Worm (Caenorhabditis elegans) whole organism, L4 larva: ENCODE measurements around the gene F54H12.4.

Experiments
- F26F4.8 ChIP-seq: fragments of 200-800 bp; sonication (Bioruptor generic); conservative IDR thresholded peaks from 2 replicates; pipeline ENCODE4 v1.3.6; 2022; ENCODE audit warnings: missing genetic modification characterization, missing compliant biosample characterization
- F49E8.2 ChIP-seq: sonication (generic microtip); optimal IDR thresholded peaks from 2 replicates; lab custom pipeline; 2016; ENCODE audit warnings: missing compliant biosample characterization, mild to moderate bottlenecking, missing genetic modification characterization, borderline replicate concordance
- R02D3.7 ChIP-seq: fragments of 150-350 bp; sonication (generic microtip); optimal IDR thresholded peaks from 3 replicates; lab custom pipeline; 2014; ENCODE audit warnings: missing biosample characterization, missing genetic modification characterization
- T20F7.1 ChIP-seq: fragments of 200-800 bp; sonication (Bioruptor generic); optimal IDR thresholded peaks from 2 replicates; lab custom pipeline; 2018; ENCODE audit warnings: mild to moderate bottlenecking, missing genetic modification characterization, missing compliant biosample characterization
- T26A8.4 ChIP-seq: fragments of 200-800 bp; sonication (Bioruptor generic); IDR thresholded peaks from 2 replicates; pipeline ENCODE4 v1.3.6; 2022; ENCODE audit warnings: missing genetic modification characterization, missing compliant biosample characterization
- Y105C5A.15 ChIP-seq: fragments of 200-800 bp; sonication (Bioruptor generic); IDR thresholded peaks from 2 replicates; pipeline ENCODE4 v1.3.6; 2022; ENCODE audit warnings: missing genetic modification characterization, missing compliant biosample characterization
- Y75B8A.6 ChIP-seq: fragments of 200-800 bp; sonication (Bioruptor generic); IDR thresholded peaks from 2 replicates; pipeline ENCODE4 v1.3.6; 2022; ENCODE audit warnings: missing genetic modification reagents, missing genetic modification characterization, missing compliant biosample characterization
- ZK337.2 ChIP-seq: fragments of 200-800 bp; sonication (Bioruptor generic); IDR thresholded peaks from 2 replicates; pipeline ENCODE4 v1.3.6; 2022; ENCODE audit warnings: missing genetic modification reagents, missing genetic modification characterization, missing compliant biosample characterization
- aha-1 ChIP-seq: fragments of 150-350 bp; peaks from one replicate; lab custom pipeline; 2014; ENCODE audit warnings: missing biosample characterization, missing genetic modification characterization
- ama-1 ChIP-seq: fragments of 150-350 bp; optimal IDR thresholded peaks from 2 replicates; lab custom pipeline; 2014; ENCODE audit warnings: inconsistent platforms, mixed read lengths
- daf-19 ChIP-seq: fragments of 200-800 bp; sonication (Bioruptor generic); conservative IDR thresholded peaks from 2 replicates; pipeline ENCODE4 v1.3.6; 2022; ENCODE audit warnings: missing genetic modification characterization, missing compliant biosample characterization
- dmd-8 ChIP-seq: fragments of 200-800 bp; sonication (Bioruptor generic); IDR thresholded peaks from 2 replicates; pipeline ENCODE4 v1.3.6; 2022; ENCODE audit warnings: missing genetic modification characterization, missing compliant biosample characterization
- dpl-1 ChIP-seq: fragments of 150-350 bp; optimal IDR thresholded peaks from 2 replicates; lab custom pipeline; 2014; ENCODE audit warnings: missing biosample characterization, missing genetic modification reagents, missing genetic modification characterization
- dve-1 ChIP-seq: sonication (generic microtip); optimal IDR thresholded peaks from 2 replicates; lab custom pipeline; 2017; ENCODE audit warnings: antibody characterized with exemption, mild to moderate bottlenecking, missing genetic modification characterization, missing compliant biosample characterization; ENCODE audit not compliant: insufficient read depth
- fkh-10 ChIP-seq: fragments of 150-350 bp; optimal IDR thresholded peaks from 2 replicates; lab custom pipeline; 2014; ENCODE audit warnings: missing biosample characterization, missing genetic modification reagents, missing genetic modification characterization
- gei-8 ChIP-seq: fragments of 200-800 bp; sonication (Bioruptor generic); optimal IDR thresholded peaks from 2 replicates; lab custom pipeline; 2018; ENCODE audit warnings: mild to moderate bottlenecking, missing genetic modification characterization, missing compliant biosample characterization
- hmg-1.1 ChIP-seq: fragments of 200-800 bp; sonication (Bioruptor generic); IDR thresholded peaks from 2 replicates; pipeline ENCODE4 v1.3.6; 2022; ENCODE audit warnings: missing genetic modification reagents, missing genetic modification characterization, missing compliant biosample characterization
- jun-1 ChIP-seq: fragments of 150-350 bp; optimal IDR thresholded peaks from 2 replicates; lab custom pipeline; 2014; ENCODE audit warnings: missing biosample characterization, missing genetic modification reagents, missing genetic modification characterization
- lin-38 ChIP-seq: fragments of 200-800 bp; sonication (Bioruptor generic); IDR thresholded peaks from 2 replicates; pipeline ENCODE4 v1.3.6; 2022; ENCODE audit warnings: missing genetic modification reagents, missing genetic modification characterization, missing compliant biosample characterization
- lin-39 ChIP-seq: fragments of 150-350 bp; optimal IDR thresholded peaks from 2 replicates; lab custom pipeline; 2014; ENCODE audit warnings: missing biosample characterization, missing genetic modification reagents, missing genetic modification characterization
- lsy-2 ChIP-seq, 2 experiments: fragments of 150-350 bp in 1 of 2; sonication (generic microtip) in 1 of 2; optimal IDR thresholded peaks; 2 replicates each; lab custom pipeline; 2014 to 2017; ENCODE audit warnings: missing biosample characterization in 2 of 2, missing genetic modification characterization in 2 of 2
- madf-9 ChIP-seq: fragments of 200-800 bp; sonication (Bioruptor generic); conservative IDR thresholded peaks from 2 replicates; pipeline ENCODE4 v1.3.6; 2022; ENCODE audit warnings: missing genetic modification reagents, missing genetic modification characterization, missing compliant biosample characterization
- mes-2 ChIP-seq: sonication (generic microtip); optimal IDR thresholded peaks from 2 replicates; lab custom pipeline; 2016; ENCODE audit warnings: missing genotype, mild to moderate bottlenecking, missing genetic modification characterization, missing compliant biosample characterization; ENCODE audit not compliant: poor library complexity, severe bottlenecking
- mxl-3 ChIP-seq: fragments of 200-800 bp; sonication (Bioruptor generic); optimal IDR thresholded peaks from 2 replicates; lab custom pipeline; 2018; ENCODE audit warnings: mild to moderate bottlenecking, missing genetic modification characterization, missing compliant biosample characterization
- pha-4 ChIP-seq, 2 experiments: fragments of 150-350 bp in 1 of 2; fragments of 200-800 bp in 1 of 2; sonication (Bioruptor generic) in 1 of 2; IDR thresholded peaks in 1 of 2; optimal IDR thresholded peaks in 1 of 2; 2 replicates each; pipeline versions ENCODE4 v1.3.6 to Lab custom; 2014 to 2022; ENCODE audit warnings: missing genetic modification characterization in 2 of 2, missing genetic modification reagents in 2 of 2, missing biosample characterization in 1 of 2, missing compliant biosample characterization in 1 of 2
- pqm-1 ChIP-seq: sonication (generic microtip); optimal IDR thresholded peaks from 2 replicates; lab custom pipeline; 2017; ENCODE audit warnings: missing biosample characterization, missing genetic modification characterization
- saeg-2 ChIP-seq: fragments of 200-800 bp; sonication (Bioruptor generic); IDR thresholded peaks from 2 replicates; pipeline ENCODE4 v1.3.6; 2022; ENCODE audit warnings: missing genetic modification reagents, missing genetic modification characterization, missing compliant biosample characterization
- unc-39 ChIP-seq: sonication (generic microtip); optimal IDR thresholded peaks from 2 replicates; lab custom pipeline; 2017; ENCODE audit warnings: missing biosample characterization, missing genetic modification characterization
- unc-62 ChIP-seq, 3 experiments: fragments of 150-350 bp in 1 of 3; sonication (generic microtip); optimal IDR thresholded peaks in 2 of 3; peaks in 1 of 3; 1 replicate in 1 of 3; 2 replicates in 2 of 3; lab custom pipeline; 2014 to 2017; ENCODE audit warnings: missing biosample characterization in 3 of 3, missing genetic modification characterization in 3 of 3, missing genetic modification reagents in 3 of 3, missing genotype in 1 of 3
- zfp-2 ChIP-seq: sonication (generic microtip); optimal IDR thresholded peaks from 2 replicates; lab custom pipeline; 2016; ENCODE audit warnings: mild to moderate bottlenecking, missing genetic modification characterization, missing compliant biosample characterization

F54H12.4 gene

DNA sequence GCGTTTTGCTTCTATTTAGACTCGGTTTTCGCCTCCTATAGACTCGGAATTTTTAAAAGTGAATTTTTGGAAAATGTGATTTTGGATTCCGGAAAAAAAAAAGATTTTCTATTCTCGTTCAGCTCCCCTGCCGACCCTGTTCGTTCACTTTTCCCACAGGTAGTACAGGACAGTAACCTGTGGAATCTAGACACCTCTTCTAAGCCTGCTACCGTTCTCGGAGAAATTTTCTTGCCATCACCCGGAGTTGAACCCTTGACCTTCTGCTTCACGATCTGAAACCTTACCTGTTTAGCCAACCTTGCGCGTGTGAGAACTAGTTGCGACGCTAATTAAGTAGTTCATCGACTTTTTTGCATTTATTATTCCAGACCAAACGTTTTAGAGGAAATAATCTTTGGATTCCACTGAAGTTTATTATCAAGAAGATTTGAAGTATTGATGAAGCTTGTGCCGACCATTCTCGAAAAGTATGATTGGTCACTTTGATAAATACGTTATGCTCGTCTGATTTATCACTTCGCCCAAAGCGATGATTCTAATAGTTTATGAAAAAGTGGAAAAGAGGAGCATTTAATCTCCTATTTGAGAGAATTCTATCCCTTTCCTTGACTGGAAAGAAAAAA lies 8.7 kb downstream of the F54H12.4 start (continued):
- TF ChIP-seq F26F4.8 (GFP tag; lab: Robert Waterston, UW) (peak; percentile 95), ZK337.2 (GFP tag; lab: Robert Waterston, UW) (0 out of 2 replicates have a peak, but pooled peaks have one; percentile 46), lin-38 (GFP tag; lab: Robert Waterston, UW) (peak; percentile 72), Y75B8A.6 (GFP tag; lab: Robert Waterston, UW) (0 out of 2 replicates have a peak, but pooled peaks have one; percentile 31)

ce11 chrIII:7953208-7953607 lies 9.3 kb downstream of the F54H12.4 start, which contains the start of gene let-754:
Gene let-754, minus strand, starts transcription at chrIII:7953308.
- TF ChIP-seq saeg-2 (GFP tag; lab: Robert Waterston, UW), result no peak
- TF ChIP-seq daf-19 (GFP tag; lab: Robert Waterston, UW), result no peak
- TF ChIP-seq dve-1 (tag; lab: Kevin White, UChicago), result no peak
- no peak for TF ChIP-seq dmd-8 (GFP tag; lab: Robert Waterston, UW)
- no peak for TF ChIP-seq lin-39 (tag; lab: Kevin White, UChicago)
- TF ChIP-seq unc-39 (tag; lab: Kevin White, UChicago), result no peak
- no peak for TF ChIP-seq pqm-1 (tag; lab: Kevin White, UChicago)
- no peak for TF ChIP-seq madf-9

ce11 chrIII:7952077-7952765 lies 10.3 kb downstream of the F54H12.4 start, which contains the start of gene C29E4.15:
Gene C29E4.15, plus strand, starts transcription at chrIII:7952623.
- TF ChIP-seq ZK337.2 (GFP tag; lab: Robert Waterston, UW) (no peak), T20F7.1 (GFP tag; lab: Kevin White, UChicago) (no peak), gei-8 (GFP tag; lab: Kevin White, UChicago) (no peak), fkh-10 (GFP tag; lab: Kevin White, UChicago) (peak; percentile 19), dpl-1 (GFP tag; lab: Kevin White, UChicago) (peak; percentile 86), ama-1 (no peak), hmg-1.1 (GFP tag; lab: Robert Waterston, UW) (peak; percentile 37; the same call in 1 of the 2 replicates), lsy-2 (tag; optimal IDR thresholded peaks at IDR 0.05; lab: Kevin White, UChicago) (peak in 1 of 2 experiments; percentile 76), F49E8.2 (no peak), mxl-3 (GFP tag; lab: Kevin White, UChicago) (no peak), pha-4 (GFP tag; IDR thresholded peaks at IDR 0.05; lab: Robert Waterston, UW) (no peak), pha-4 (tag; optimal IDR thresholded peaks at IDR 0.05; lab: Kevin White, UChicago) (no peak), T26A8.4 (GFP tag; lab: Robert Waterston, UW) (no peak), zfp-2 (tag; lab: Kevin White, UChicago) (no peak), unc-62 (GFP tag; optimal IDR thresholded peaks at IDR 0.05 in 1 of 2; lab: Kevin White, UChicago) (peak in 1 of 2 experiments; percentile 86), unc-62 (tag; optimal IDR thresholded peaks at IDR 0.05; lab: Kevin White, UChicago) (no peak), mes-2 (tag; lab: Kevin White, UChicago) (peak; percentile 69), jun-1 (tag; lab: Kevin White, UChicago) (no peak)

DNA sequence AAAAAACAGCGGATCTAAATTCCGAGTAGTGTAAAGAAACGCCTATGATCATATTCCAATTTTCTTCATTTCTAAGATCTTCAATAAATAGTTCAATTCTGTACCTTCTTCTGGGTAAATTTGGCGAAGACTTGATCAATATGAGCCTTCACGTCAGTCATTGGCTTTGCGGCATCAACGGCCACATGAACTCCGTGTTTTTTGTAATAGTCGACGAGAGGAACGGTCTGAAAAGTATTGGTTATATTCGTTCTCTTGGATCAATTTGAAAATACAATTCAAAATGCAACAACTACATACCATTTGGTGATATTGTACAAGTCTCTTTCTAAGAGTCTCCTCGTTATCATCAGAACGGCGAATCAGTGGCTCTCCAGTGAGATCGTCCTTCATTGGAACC lies 12.1 kb downstream of the F54H12.4 start:
- TF ChIP-seq aha-1 (tag; lab: Kevin White, UChicago) (peak; percentile 92), Y105C5A.15 (GFP tag; lab: Robert Waterston, UW) (no peak)

ce11 chrIII:7948802-7949201 lies 13.7 kb downstream of the F54H12.4 start, which contains the start of gene col-90:
Gene col-90, plus strand, starts transcription at chrIII:7948838.
- TF ChIP-seq aha-1 (tag; lab: Kevin White, UChicago), result peak; percentile 75
- no peak for TF ChIP-seq R02D3.7 (tag; lab: Kevin White, UChicago)
- peak; percentile 1 for TF ChIP-seq ama-1
- TF ChIP-seq, all 104 proteins: peak for 2
